Worm (Caenorhabditis elegans): Measurements from ENCODE around the gene srh-48.
A peak's percentile ranks its signal among the peaks of the same experiment; 100 is the strongest.

Gene srh-48

ce11 chrII:9378174-9378573 lies 1.7 kb upstream of the srh-48 start:
- TF ChIP-seq skn-1 (tag; optimal IDR thresholded peaks at IDR 0.05) (peak; percentile 19), dmd-4 (tag; optimal IDR thresholded peaks at IDR 0.05) (no peak), fos-1 (tag; optimal IDR thresholded peaks at IDR 0.05) (peak; percentile 68)

ce11 chrII:9385241-9385640 lies 5.3 kb downstream of the srh-48 start, which contains the start of gene C06C3.7:
Gene C06C3.7 (plus strand): TSS chrII:9385541.
- no peak for TF ChIP-seq mdl-1 (tag; optimal IDR thresholded peaks at IDR 0.05)
- TF ChIP-seq mbf-1 (tag; optimal IDR thresholded peaks at IDR 0.05), result no peak
- no peak for TF ChIP-seq ceh-82 (tag; optimal IDR thresholded peaks at IDR 0.05)
- no peak for TF ChIP-seq nhr-10 (tag; optimal IDR thresholded peaks at IDR 0.05)
- no peak for TF ChIP-seq ceh-16 (tag; optimal IDR thresholded peaks at IDR 0.05)

- TF ChIP-seq R02D3.7 (tag; optimal IDR thresholded peaks at IDR 0.05), result no peak
- no peak for TF ChIP-seq lin-11 (tag; optimal IDR thresholded peaks at IDR 0.05)
- TF ChIP-seq snpc-4 (tag; optimal IDR thresholded peaks at IDR 0.05), result no peak
- TF ChIP-seq unc-62 (GFP tag; optimal IDR thresholded peaks at IDR 0.05), result no peak
- no peak for TF ChIP-seq mdl-1 (tag; optimal IDR thresholded peaks at IDR 0.05)
- TF ChIP-seq aly-2 (tag; optimal IDR thresholded peaks at IDR 0.05), result no peak
- TF ChIP-seq skn-1 (tag; optimal IDR thresholded peaks at IDR 0.05), result no peak
- no peak for TF ChIP-seq dmd-4 (tag; optimal IDR thresholded peaks at IDR 0.05)
- no peak for TF ChIP-seq nhr-10 (tag; optimal IDR thresholded peaks at IDR 0.05)
- TF ChIP-seq lin-13 (GFP tag; optimal IDR thresholded peaks at IDR 0.05), result no peak
- no peak for TF ChIP-seq elt-1 (tag; optimal IDR thresholded peaks at IDR 0.05)
- no peak for TF ChIP-seq nhr-12 (tag; optimal IDR thresholded peaks at IDR 0.05)
- no peak for TF ChIP-seq egl-27 (tag; optimal IDR thresholded peaks at IDR 0.05)
- TF ChIP-seq peb-1 (tag; optimal IDR thresholded peaks at IDR 0.05), result no peak
- no peak for TF ChIP-seq nhr-6 (tag; optimal IDR thresholded peaks at IDR 0.05)
Observed at ce11 chrII:9392724-9393123, 12.8 kb downstream of the srh-48 start, which contains the start of gene lido-17. Gene lido-17 (minus strand): TSS chrII:9392824.

ce11 chrII:9397496-9397895 lies 17.6 kb downstream of the srh-48 start, which contains the start of gene Y51B9A.9:
Gene Y51B9A.9 (minus strand): TSS chrII:9397596.
- TF ChIP-seq ZK546.5 (tag; optimal IDR thresholded peaks at IDR 0.05) (no peak), nhr-12 (tag; optimal IDR thresholded peaks at IDR 0.05) (no peak), ama-1 (optimal IDR thresholded peaks at IDR 0.05) (no peak), nhr-23 (tag; optimal IDR thresholded peaks at IDR 0.05) (no peak), sma-3 (GFP tag; optimal IDR thresholded peaks at IDR 0.05) (no peak), nhr-25 (tag; optimal IDR thresholded peaks at IDR 0.05) (no peak), ztf-4 (tag; optimal IDR thresholded peaks at IDR 0.05) (no peak), ceh-82 (tag; optimal IDR thresholded peaks at IDR 0.05) (no peak), nhr-10 (tag; optimal IDR thresholded peaks at IDR 0.05) (no peak), peb-1 (tag; optimal IDR thresholded peaks at IDR 0.05) (no peak), nhr-11 (tag; optimal IDR thresholded peaks at IDR 0.05) (no peak), blmp-1 (tag; optimal IDR thresholded peaks at IDR 0.05; ENCODE audit: insufficient read depth) (no peak), sma-9 (GFP tag; optimal IDR thresholded peaks at IDR 0.05) (no peak), sma-9 (tag; optimal IDR thresholded peaks at IDR 0.05) (no peak), ztf-11 (tag; optimal IDR thresholded peaks at IDR 0.05) (no peak), nhr-237 (tag; optimal IDR thresholded peaks at IDR 0.05) (no peak), elt-3 (tag; optimal IDR thresholded peaks at IDR 0.05) (no peak), mab-5 (tag; optimal IDR thresholded peaks at IDR 0.05) (no peak), ceh-16 (tag; optimal IDR thresholded peaks at IDR 0.05) (no peak), dmd-4 (tag; optimal IDR thresholded peaks at IDR 0.05) (no peak)

ce11 chrII:9398370-9398901 lies 18.5 kb downstream of the srh-48 start, which contains the start of the genes Y51B9A.14 and Y51B9A.8:
Gene Y51B9A.14 (minus strand): TSS chrII:9398470.
Gene Y51B9A.8 (plus strand): TSS chrII:9398851.
- TF ChIP-seq ztf-1 (GFP tag; conservative IDR thresholded peaks at IDR 0.05) (no peak), lin-13 (GFP tag; optimal IDR thresholded peaks at IDR 0.05) (no peak), sma-9 (GFP tag; optimal IDR thresholded peaks at IDR 0.05) (no peak), sma-9 (tag; optimal IDR thresholded peaks at IDR 0.05) (no peak), ztf-4 (tag; optimal IDR thresholded peaks at IDR 0.05) (no peak), unc-62 (GFP tag; optimal IDR thresholded peaks at IDR 0.05) (no peak), elt-3 (tag; optimal IDR thresholded peaks at IDR 0.05) (no peak), lin-11 (tag; optimal IDR thresholded peaks at IDR 0.05) (no peak), gmeb-1 (tag; optimal IDR thresholded peaks at IDR 0.05) (no peak), zag-1 (tag; optimal IDR thresholded peaks at IDR 0.05) (no peak), lsy-2 (tag; optimal IDR thresholded peaks at IDR 0.05) (no peak), nhr-10 (tag; optimal IDR thresholded peaks at IDR 0.05) (no peak), snpc-4 (tag; optimal IDR thresholded peaks at IDR 0.05) (no peak), nhr-77 (tag; optimal IDR thresholded peaks at IDR 0.05) (no peak), mbf-1 (tag; optimal IDR thresholded peaks at IDR 0.05) (no peak), nhr-129 (tag; optimal IDR thresholded peaks at IDR 0.05) (no peak), sma-3 (GFP tag; optimal IDR thresholded peaks at IDR 0.05) (no peak), nhr-12 (tag; optimal IDR thresholded peaks at IDR 0.05) (no peak), nhr-23 (tag; optimal IDR thresholded peaks at IDR 0.05) (no peak), dmd-4 (tag; optimal IDR thresholded peaks at IDR 0.05) (no peak), C34F6.9 (tag; optimal IDR thresholded peaks at IDR 0.05) (no peak)
